Worm (Caenorhabditis elegans) whole organism, early embryonic: ENCODE results near the gene C25F9.16.

Experiments used
- B0310.2 ChIP-seq: sonication (generic microtip); optimal IDR thresholded peaks from 2 replicates; lab custom pipeline; 2016; ENCODE audit warnings: mild to moderate bottlenecking, missing genetic modification characterization, missing compliant biosample characterization
- F13C5.2 ChIP-seq: sonication (generic microtip); optimal IDR thresholded peaks from 2 replicates; lab custom pipeline; 2017; ENCODE audit warnings: mild to moderate bottlenecking, missing genetic modification characterization, inconsistent platforms, missing compliant biosample characterization
- aly-1 ChIP-seq: sonication (generic microtip); optimal IDR thresholded peaks from 2 replicates; lab custom pipeline; 2016; ENCODE audit warnings: missing genetic modification characterization, missing compliant biosample characterization
- ama-1 ChIP-seq: fragments of 150-350 bp; optimal IDR thresholded peaks from 2 replicates; lab custom pipeline; 2014
- ceh-13 ChIP-seq: fragments of 200-800 bp; sonication (Bioruptor generic); optimal IDR thresholded peaks from 2 replicates; lab custom pipeline; 2018; ENCODE audit warnings: mild to moderate bottlenecking, missing genetic modification characterization, missing compliant biosample characterization
- ceh-36 ChIP-seq: sonication (generic microtip); optimal IDR thresholded peaks from 2 replicates; lab custom pipeline; 2016; ENCODE audit warnings: missing genetic modification characterization, inconsistent platforms, missing compliant biosample characterization
- ets-7 ChIP-seq: sonication (generic microtip); optimal IDR thresholded peaks from 2 replicates; lab custom pipeline; 2016; ENCODE audit warnings: missing genotype, missing genetic modification characterization, missing compliant biosample characterization
- flt-1 ChIP-seq: fragments of 200-800 bp; sonication (Bioruptor generic); IDR thresholded peaks from 2 replicates; pipeline ENCODE4 v1.3.6; 2022; ENCODE audit warnings: missing genetic modification characterization, missing compliant biosample characterization
- hmbx-1 ChIP-seq: sonication (generic microtip); optimal IDR thresholded peaks from 2 replicates; lab custom pipeline; 2016; ENCODE audit warnings: mild to moderate bottlenecking, missing genetic modification characterization, missing compliant biosample characterization
- hmg-4 ChIP-seq: fragments of 200-800 bp; sonication (Bioruptor generic); optimal IDR thresholded peaks from 2 replicates; lab custom pipeline; 2018; ENCODE audit warnings: mild to moderate bottlenecking, missing genetic modification characterization, missing compliant biosample characterization
- hnd-1 ChIP-seq: sonication (generic microtip); optimal IDR thresholded peaks from 2 replicates; lab custom pipeline; 2016; ENCODE audit warnings: missing genetic modification characterization, missing compliant biosample characterization
- pes-1 ChIP-seq: fragments of 200-800 bp; sonication (Bioruptor generic); IDR thresholded peaks from 2 replicates; pipeline ENCODE4 v1.3.6; 2022; ENCODE audit warnings: missing genetic modification reagents, missing genetic modification characterization, missing compliant biosample characterization
- scrt-1 ChIP-seq: fragments of 200-800 bp; sonication (Bioruptor generic); IDR thresholded peaks from 2 replicates; pipeline ENCODE4 v1.3.6; 2022; ENCODE audit warnings: missing genetic modification characterization, missing compliant biosample characterization
- sea-1 ChIP-seq: fragments of 200-800 bp; sonication (Bioruptor generic); conservative IDR thresholded peaks from 2 replicates; pipeline ENCODE4 v1.3.6; 2022; ENCODE audit warnings: missing genetic modification characterization, missing compliant biosample characterization
- tbx-11 ChIP-seq: fragments of 200-800 bp; sonication (Bioruptor generic); IDR thresholded peaks from 2 replicates; pipeline ENCODE4 v1.3.6; 2022; ENCODE audit warnings: missing genetic modification characterization, missing compliant biosample characterization
- tbx-37 ChIP-seq: fragments of 200-800 bp; sonication (Bioruptor generic); conservative IDR thresholded peaks from 2 replicates; pipeline ENCODE4 v1.3.6; 2022; ENCODE audit warnings: missing genetic modification reagents, missing genetic modification characterization, missing compliant biosample characterization
- tra-4 ChIP-seq: sonication (generic microtip); optimal IDR thresholded peaks from 2 replicates; lab custom pipeline; 2017; ENCODE audit warnings: missing genetic modification characterization, missing compliant biosample characterization

Gene C25F9.16

DNA sequence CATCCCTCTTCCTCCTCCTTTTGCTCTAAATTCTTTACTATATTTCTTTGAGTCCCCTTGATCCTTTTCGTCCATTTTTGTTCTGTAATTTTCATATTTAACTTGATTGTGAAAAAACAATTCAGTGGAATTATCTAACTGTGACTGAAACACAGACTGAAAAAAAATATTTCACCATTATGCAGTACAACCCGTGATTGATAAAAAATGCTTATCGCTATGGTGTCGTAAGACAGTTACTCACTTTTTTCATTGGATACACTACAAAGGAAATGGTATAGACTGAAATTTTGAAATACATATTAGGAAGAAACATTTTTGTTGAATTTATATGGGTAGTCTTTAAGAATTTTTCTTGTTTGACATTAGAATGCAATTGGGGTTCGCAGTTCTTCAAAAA, 33.4 kb downstream of the C25F9.16 start, which contains the start of gene Y43F8B.23:
TSS of gene Y43F8B.23 (minus strand) at position 75 of the 400 bp plus-strand sequence.
- TF ChIP-seq ama-1 (lab: Kevin White, UChicago) = no peak
- TF ChIP-seq ceh-13 (GFP tag; lab: Kevin White, UChicago) = no peak
- TF ChIP-seq ets-7 (tag; lab: Kevin White, UChicago) = no peak
- TF ChIP-seq tbx-37 (GFP tag; lab: Robert Waterston, UW) = no peak
- TF ChIP-seq tbx-11 (GFP tag; lab: Robert Waterston, UW) = no peak
- TF ChIP-seq hmg-4 (GFP tag; lab: Kevin White, UChicago) = no peak
- TF ChIP-seq ceh-36 (tag; lab: Kevin White, UChicago) = no peak
- TF ChIP-seq sea-1 (GFP tag; lab: Robert Waterston, UW) = no peak
- TF ChIP-seq hmbx-1 (tag; lab: Kevin White, UChicago) = no peak
- no peak for TF ChIP-seq B0310.2 (tag; lab: Kevin White, UChicago)
- no peak for TF ChIP-seq tra-4
- no peak for TF ChIP-seq pes-1 (GFP tag; lab: Robert Waterston, UW)
- no peak for TF ChIP-seq F13C5.2 (tag; lab: Kevin White, UChicago)
- TF ChIP-seq aly-1 (tag; lab: Kevin White, UChicago) = no peak

DNA sequence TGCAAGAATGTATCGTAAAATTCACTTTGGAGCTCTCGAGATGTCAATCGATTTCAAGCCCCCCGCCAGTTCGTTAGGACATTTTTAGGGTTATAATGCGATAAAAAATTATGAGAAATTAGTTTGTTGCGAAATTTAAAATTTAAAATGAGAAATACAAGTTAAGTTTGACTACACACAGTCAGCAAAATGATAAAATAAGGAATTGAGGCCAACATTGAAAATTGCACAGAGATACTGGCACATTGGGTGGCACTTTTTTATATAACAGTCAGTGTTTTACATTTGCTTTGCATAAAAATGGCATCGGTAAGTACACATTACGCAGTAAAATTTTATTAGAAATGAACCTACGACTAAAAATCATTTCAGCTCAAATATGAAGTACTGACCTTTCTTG, 33.9 kb downstream of the C25F9.16 start, which contains the start of gene Y43F8B.12:
TSS of gene Y43F8B.12 (plus strand) at position 301 of the 400 bp plus-strand sequence.
- TF ChIP-seq ceh-36 (tag; lab: Kevin White, UChicago) = no peak
- TF ChIP-seq tbx-37 (GFP tag; lab: Robert Waterston, UW) = no peak
- no peak for TF ChIP-seq sea-1 (GFP tag; lab: Robert Waterston, UW)
- no peak for TF ChIP-seq hmg-4 (GFP tag; lab: Kevin White, UChicago)
- TF ChIP-seq hnd-1 (tag; lab: Kevin White, UChicago) = no peak
- TF ChIP-seq tbx-11 (GFP tag; lab: Robert Waterston, UW) = no peak
- TF ChIP-seq ets-7 (tag; lab: Kevin White, UChicago) = no peak
- TF ChIP-seq hmbx-1 (tag; lab: Kevin White, UChicago) = no peak
- no peak for TF ChIP-seq pes-1 (GFP tag; lab: Robert Waterston, UW)
- no peak for TF ChIP-seq scrt-1 (GFP tag; lab: Robert Waterston, UW)
- no peak for TF ChIP-seq flt-1 (GFP tag; lab: Robert Waterston, UW)
- no peak for TF ChIP-seq B0310.2 (tag; lab: Kevin White, UChicago)
- TF ChIP-seq aly-1 (tag; lab: Kevin White, UChicago) = no peak
- no peak for TF ChIP-seq ama-1 (lab: Kevin White, UChicago)
- TF ChIP-seq tra-4 = no peak

DNA sequence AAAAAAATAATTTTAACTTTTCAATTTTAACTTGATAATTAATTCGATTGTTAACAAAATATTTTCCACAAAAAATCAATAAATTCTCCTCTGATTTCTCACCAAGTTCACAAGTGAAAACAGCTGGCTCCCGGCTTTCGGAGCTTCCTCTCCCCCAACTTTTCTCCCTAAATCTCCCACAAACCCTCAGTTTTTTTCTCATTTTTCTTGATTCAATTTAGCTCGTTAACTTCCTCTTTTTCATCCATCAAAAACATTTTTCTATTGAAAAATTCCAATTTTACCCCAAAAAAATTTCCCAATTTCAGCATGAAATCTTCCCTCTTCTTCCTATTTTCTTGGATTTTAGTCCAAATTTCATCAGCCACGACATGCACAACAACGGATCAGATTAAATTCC, 36.2 kb downstream of the C25F9.16 start, which contains the start of gene Y43F8B.11:
TSS of gene Y43F8B.11 (plus strand) at position 301 of the 400 bp plus-strand sequence.
- no peak for TF ChIP-seq ets-7 (tag; lab: Kevin White, UChicago)
- no peak for TF ChIP-seq tra-4
- no peak for TF ChIP-seq F13C5.2 (tag; lab: Kevin White, UChicago)
- TF ChIP-seq hmbx-1 (tag; lab: Kevin White, UChicago) = no peak
- no peak for TF ChIP-seq pes-1 (GFP tag; lab: Robert Waterston, UW)
- TF ChIP-seq ama-1 (lab: Kevin White, UChicago) = no peak
- no peak for TF ChIP-seq ceh-36 (tag; lab: Kevin White, UChicago)
- no peak for TF ChIP-seq aly-1 (tag; lab: Kevin White, UChicago)
- no peak for TF ChIP-seq hmg-4 (GFP tag; lab: Kevin White, UChicago)
- no peak for TF ChIP-seq sea-1 (GFP tag; lab: Robert Waterston, UW)
- no peak for TF ChIP-seq tbx-11 (GFP tag; lab: Robert Waterston, UW)
- no peak for TF ChIP-seq B0310.2 (tag; lab: Kevin White, UChicago)

DNA sequence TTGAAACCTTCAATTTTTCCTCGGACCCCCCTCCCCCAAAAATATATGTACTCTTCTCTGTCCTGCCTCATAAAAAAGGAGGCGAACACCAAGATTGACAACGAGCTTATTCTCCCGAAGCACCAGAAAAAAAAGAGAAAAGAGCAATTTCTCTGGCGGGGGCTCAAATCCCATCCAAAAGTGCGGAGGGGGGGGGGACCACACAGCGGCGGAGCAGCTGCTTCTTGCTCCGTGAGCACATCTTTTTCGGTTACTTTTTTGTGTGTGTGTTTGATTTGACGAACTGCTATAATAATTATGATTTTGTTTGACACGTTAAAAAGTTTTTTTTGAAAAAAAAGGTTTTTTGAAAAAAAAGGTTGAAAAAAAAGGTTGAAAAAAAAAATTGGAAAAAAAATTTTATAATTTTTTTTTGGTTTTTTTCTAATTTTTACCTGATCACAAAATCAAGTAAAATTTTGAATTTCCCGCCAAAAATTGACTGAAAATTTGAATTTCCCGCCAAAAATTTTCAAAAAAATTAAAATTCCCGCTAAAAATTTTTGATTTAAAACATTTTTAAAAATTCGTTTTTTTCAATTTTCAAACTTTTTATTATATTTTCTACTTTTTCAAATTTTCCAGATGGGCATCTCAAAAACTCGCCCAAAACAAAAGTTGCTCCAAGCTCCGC, 39.8 kb downstream of the C25F9.16 start, which contains the start of gene Y43F8B.10:
TSS of gene Y43F8B.10 (plus strand) at position 623 of the 673 bp plus-strand sequence.
- TF ChIP-seq pes-1 (GFP tag; lab: Robert Waterston, UW) (no peak), B0310.2 (tag; lab: Kevin White, UChicago) (no peak), tbx-37 (GFP tag; lab: Robert Waterston, UW) (no peak), ama-1 (lab: Kevin White, UChicago) (no peak), tbx-11 (GFP tag; lab: Robert Waterston, UW) (no peak), ets-7 (tag; lab: Kevin White, UChicago) (no peak), ceh-13 (GFP tag; lab: Kevin White, UChicago) (no peak), F13C5.2 (tag; lab: Kevin White, UChicago) (no peak)

DNA sequence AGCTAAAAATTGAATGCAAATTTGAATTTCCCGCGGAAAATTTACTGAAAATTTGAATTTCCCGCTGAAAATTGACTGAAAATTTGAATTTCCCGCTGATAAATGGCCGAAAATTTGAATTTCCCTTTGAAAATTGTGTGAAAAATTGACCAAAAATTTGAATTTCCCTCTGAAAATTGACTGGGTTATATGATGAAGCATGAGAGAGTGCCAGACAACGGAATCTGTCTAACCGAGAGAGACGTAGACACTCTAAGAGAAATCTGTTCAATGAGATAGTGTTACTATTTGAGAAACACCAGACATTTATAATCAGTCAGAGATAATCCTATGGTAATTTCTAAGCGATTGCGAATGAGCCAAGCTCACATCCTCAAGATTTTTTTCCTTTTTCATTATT, 43.1 kb downstream of the C25F9.16 start:
- TF ChIP-seq flt-1 (GFP tag; lab: Robert Waterston, UW) (no peak), tra-4 (no peak)

DNA sequence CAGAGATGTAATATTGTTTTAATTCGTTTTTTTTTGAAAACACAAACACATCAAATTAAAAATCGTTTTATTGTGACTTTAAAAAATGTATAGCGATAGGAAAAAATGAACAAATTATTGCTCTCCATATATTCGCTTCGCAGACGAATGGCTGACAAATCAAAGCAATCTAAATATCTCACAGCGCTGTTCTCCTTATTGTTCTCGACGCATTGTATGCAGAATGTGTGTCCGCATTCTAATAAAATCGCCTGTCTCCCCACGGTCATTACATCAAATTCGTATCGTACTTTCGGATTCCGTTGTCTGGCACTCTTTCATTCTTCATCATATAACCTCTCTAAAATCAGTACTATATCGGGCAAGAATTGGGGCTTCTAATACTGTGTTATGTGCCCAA, 43.7 kb downstream of the C25F9.16 start, which contains the start of gene Y43F8B.9:
TSS of gene Y43F8B.9 (plus strand) at position 301 of the 400 bp plus-strand sequence.
- no peak for TF ChIP-seq ceh-13 (GFP tag; lab: Kevin White, UChicago)

DNA sequence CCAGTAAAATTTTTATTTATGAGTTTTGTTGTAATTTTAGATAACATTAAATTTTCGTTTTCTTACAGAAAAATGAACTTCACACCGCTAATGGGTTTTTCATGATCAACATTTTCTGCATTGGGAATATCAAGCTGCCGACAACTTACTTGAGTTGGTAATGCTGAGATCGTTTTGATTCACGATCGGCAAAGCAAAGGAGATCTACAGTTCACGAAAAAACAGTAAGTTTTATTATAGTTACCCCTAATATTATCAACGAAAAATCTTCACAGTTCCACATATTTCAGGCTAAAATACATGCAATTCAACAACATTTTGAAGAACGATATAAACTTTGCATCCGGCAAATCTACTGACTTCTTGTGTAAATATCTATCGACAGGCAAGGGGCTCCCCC, 48.3 kb downstream of the C25F9.16 start, which contains the start of gene Y43F8B.22:
TSS of gene Y43F8B.22 (plus strand) at position 301 of the 400 bp plus-strand sequence.
- no peak for TF ChIP-seq ets-7 (tag; lab: Kevin White, UChicago)
- TF ChIP-seq tra-4 = no peak
- TF ChIP-seq pes-1 (GFP tag; lab: Robert Waterston, UW) = no peak
- no peak for TF ChIP-seq B0310.2 (tag; lab: Kevin White, UChicago)
- no peak for TF ChIP-seq tbx-37 (GFP tag; lab: Robert Waterston, UW)
- no peak for TF ChIP-seq scrt-1 (GFP tag; lab: Robert Waterston, UW)
- no peak for TF ChIP-seq sea-1 (GFP tag; lab: Robert Waterston, UW)
- no peak for TF ChIP-seq aly-1 (tag; lab: Kevin White, UChicago)
- TF ChIP-seq F13C5.2 (tag; lab: Kevin White, UChicago) = no peak
- TF ChIP-seq ceh-36 (tag; lab: Kevin White, UChicago) = no peak
- no peak for TF ChIP-seq ama-1 (lab: Kevin White, UChicago)
- no peak for TF ChIP-seq flt-1 (GFP tag; lab: Robert Waterston, UW)
- TF ChIP-seq hnd-1 (tag; lab: Kevin White, UChicago) = no peak
